Worm (Caenorhabditis elegans): ENCODE data around the gene tag-307.

tag-307 gene

ce11 chrIII:7882900-7883299, 25.9 kb upstream of the tag-307 start, which contains the start of gene ZK688.9:
ZK688.9 (minus strand) TSS chrIII:7883000.
- TF ChIP-seq snpc-4 (tag; optimal IDR thresholded peaks at IDR 0.05) = no peak
- no peak for TF ChIP-seq lin-32 (GFP tag; optimal IDR thresholded peaks at IDR 0.05)
- no peak for TF ChIP-seq nhr-28 (tag; optimal IDR thresholded peaks at IDR 0.05)
- TF ChIP-seq unc-62 (GFP tag; optimal IDR thresholded peaks at IDR 0.05) = no peak
- TF ChIP-seq zip-8 (tag; optimal IDR thresholded peaks at IDR 0.05) = no peak
- TF ChIP-seq sem-2 (GFP tag; optimal IDR thresholded peaks at IDR 0.05) = no peak
- TF ChIP-seq nhr-12 (tag; optimal IDR thresholded peaks at IDR 0.05) = no peak
- TF ChIP-seq blmp-1 (tag; optimal IDR thresholded peaks at IDR 0.05) = no peak
- no peak for TF ChIP-seq nhr-2 (tag; optimal IDR thresholded peaks at IDR 0.05)
- TF ChIP-seq nhr-237 (tag; optimal IDR thresholded peaks at IDR 0.05) = no peak
- no peak for TF ChIP-seq ces-1 (GFP tag; optimal IDR thresholded peaks at IDR 0.05)
- TF ChIP-seq elt-1 (tag; optimal IDR thresholded peaks at IDR 0.05; ENCODE audit: borderline replicate concordance, insufficient read depth) = no peak
- TF ChIP-seq ceh-43 (GFP tag; optimal IDR thresholded peaks at IDR 0.05) = no peak
- TF ChIP-seq M03D4.4 (tag; optimal IDR thresholded peaks at IDR 0.05) = no peak
- no peak for TF ChIP-seq tbx-8 (GFP tag; optimal IDR thresholded peaks at IDR 0.05)

ce11 chrIII:7880132-7880715, 23.2 kb upstream of the tag-307 start:
- TF ChIP-seq blmp-1 (tag; optimal IDR thresholded peaks at IDR 0.05) (no peak), lsy-2 (tag; optimal IDR thresholded peaks at IDR 0.05) (no peak), unc-39 (tag; optimal IDR thresholded peaks at IDR 0.05) (no peak), lin-32 (GFP tag; optimal IDR thresholded peaks at IDR 0.05) (no peak), sptf-1 (tag; optimal IDR thresholded peaks at IDR 0.05) (no peak), tbx-8 (GFP tag; optimal IDR thresholded peaks at IDR 0.05) (no peak), nhr-28 (tag; optimal IDR thresholded peaks at IDR 0.05) (no peak), ceh-83 (GFP tag; optimal IDR thresholded peaks at IDR 0.05) (no peak), M03D4.4 (tag; optimal IDR thresholded peaks at IDR 0.05) (no peak), sem-2 (GFP tag; optimal IDR thresholded peaks at IDR 0.05) (no peak), mep-1 (tag; optimal IDR thresholded peaks at IDR 0.05) (no peak), elt-3 (tag; optimal IDR thresholded peaks at IDR 0.05) (no peak), flh-1 (GFP tag; optimal IDR thresholded peaks at IDR 0.05) (no peak), unc-120 (tag; optimal IDR thresholded peaks at IDR 0.05; ENCODE audit: poor library complexity, severe bottlenecking) (peak; percentile 57), nhr-237 (tag; optimal IDR thresholded peaks at IDR 0.05) (no peak), nhr-12 (tag; optimal IDR thresholded peaks at IDR 0.05) (no peak), ces-1 (GFP tag; optimal IDR thresholded peaks at IDR 0.05) (no peak), unc-62 (GFP tag; optimal IDR thresholded peaks at IDR 0.05) (peak; percentile 46), mls-2 (tag; optimal IDR thresholded peaks at IDR 0.05) (no peak), hlh-1 (tag; optimal IDR thresholded peaks at IDR 0.05) (peak; percentile 75), zip-8 (tag; optimal IDR thresholded peaks at IDR 0.05) (no peak)

- no peak for TF ChIP-seq ceh-39 (tag; optimal IDR thresholded peaks at IDR 0.05)
- TF ChIP-seq bed-3 (GFP tag; optimal IDR thresholded peaks at IDR 0.05) = no peak
- no peak for TF ChIP-seq nhr-28 (tag; optimal IDR thresholded peaks at IDR 0.05)
These were observed 21.8 kb upstream of the tag-307 start, which contains the start of gene sup-18 for ce11 chrIII:7878852-7879329. sup-18 (minus strand) TSS chrIII:7878902.

- TF ChIP-seq ceh-83 (GFP tag; optimal IDR thresholded peaks at IDR 0.05) (no peak), lin-13 (tag; optimal IDR thresholded peaks at IDR 0.05) (no peak), ztf-11 (tag; optimal IDR thresholded peaks at IDR 0.05) (no peak), unc-120 (tag; optimal IDR thresholded peaks at IDR 0.05; ENCODE audit: poor library complexity, severe bottlenecking) (no peak), cnd-1 (tag; optimal IDR thresholded peaks at IDR 0.05) (no peak), elt-3 (tag; optimal IDR thresholded peaks at IDR 0.05) (no peak), ces-1 (GFP tag; optimal IDR thresholded peaks at IDR 0.05) (no peak), ceh-43 (GFP tag; optimal IDR thresholded peaks at IDR 0.05) (no peak), mab-5 (tag; optimal IDR thresholded peaks at IDR 0.05) (no peak), drap-1 (GFP tag; optimal IDR thresholded peaks at IDR 0.05) (no peak), elt-1 (tag; optimal IDR thresholded peaks at IDR 0.05; ENCODE audit: borderline replicate concordance, insufficient read depth) (no peak), tbx-8 (GFP tag; optimal IDR thresholded peaks at IDR 0.05) (no peak), ceh-39 (tag; optimal IDR thresholded peaks at IDR 0.05) (no peak), mls-2 (tag; optimal IDR thresholded peaks at IDR 0.05) (no peak), pha-4 (tag; optimal IDR thresholded peaks at IDR 0.05) (no peak), nhr-12 (tag; optimal IDR thresholded peaks at IDR 0.05) (no peak), flh-1 (GFP tag; optimal IDR thresholded peaks at IDR 0.05) (no peak)
These were observed 20.0 kb upstream of the tag-307 start for ce11 chrIII:7877090-7877489.

Measured in whole organism, mixed stage, embryonic.